Fruit fly (Drosophila melanogaster) whole organism, embryonic: ENCODE results near the gene Pka-C1.

Experiments used
- Aef1 ChIP-seq: fragments of 200-800 bp; sonication (Bioruptor generic); IDR thresholded peaks from 3 replicates; pipeline ENCODE4 v1.3.6; 2022; ENCODE audit warnings: missing biosample characterization, missing genetic modification characterization
- Atf-2 ChIP-seq: fragments of 200-800 bp; sonication (Bioruptor generic); optimal IDR thresholded peaks from 2 replicates; lab custom pipeline; 2016; ENCODE audit warnings: missing biosample characterization, missing genetic modification characterization
- B-H2 ChIP-seq: fragments of 200-800 bp; sonication (Bioruptor generic); optimal IDR thresholded peaks from 2 replicates; lab custom pipeline; 2018; ENCODE audit warnings: missing biosample characterization, mild to moderate bottlenecking, missing genetic modification characterization
- CG10267 ChIP-seq: fragments of 200-800 bp; sonication (Bioruptor generic); optimal IDR thresholded peaks from 2 replicates; lab custom pipeline; 2018; ENCODE audit warnings: missing biosample characterization, mild to moderate bottlenecking, missing genetic modification characterization, moderate library complexity
- CG11247 ChIP-seq: fragments of 200-800 bp; sonication (Bioruptor generic); IDR thresholded peaks from 2 replicates; pipeline ENCODE4 v1.3.6; 2022; ENCODE audit warnings: missing biosample characterization, missing genetic modification characterization
- CG11560 ChIP-seq: fragments of 200-800 bp; sonication (Bioruptor generic); IDR thresholded peaks from 3 replicates; pipeline ENCODE4 v1.3.6; 2022; ENCODE audit warnings: missing biosample characterization, missing genetic modification characterization
- CG13123 ChIP-seq: fragments of 200-800 bp; sonication (Bioruptor generic); optimal IDR thresholded peaks from 2 replicates; lab custom pipeline; 2016; ENCODE audit warnings: missing biosample characterization, missing genetic modification characterization
- CG17186 ChIP-seq: fragments of 200-800 bp; sonication (Bioruptor generic); optimal IDR thresholded peaks from 3 replicates; lab custom pipeline; 2017; ENCODE audit warnings: missing biosample characterization, missing genetic modification reagents, missing genetic modification characterization
- CG17359 ChIP-seq: fragments of 200-800 bp; sonication (Bioruptor generic); optimal IDR thresholded peaks from 3 replicates; lab custom pipeline; 2018; ENCODE audit warnings: missing biosample characterization, mild to moderate bottlenecking, missing genetic modification characterization, moderate library complexity
- CG18262 ChIP-seq: fragments of 200-800 bp; optimal IDR thresholded peaks from 3 replicates; lab custom pipeline; 2019; ENCODE audit warnings: missing biosample characterization, mild to moderate bottlenecking, missing genetic modification characterization, moderate library complexity
- CG32532 ChIP-seq: fragments of 200-800 bp; sonication (Bioruptor generic); IDR thresholded peaks from 2 replicates; pipeline ENCODE4 v1.3.6; 2022; ENCODE audit warnings: missing biosample characterization, missing genetic modification characterization
- CG4328 ChIP-seq: fragments of 200-800 bp; sonication (Bioruptor generic); optimal IDR thresholded peaks from 3 replicates; lab custom pipeline; 2017; ENCODE audit warnings: missing biosample characterization, missing genetic modification reagents, missing genetic modification characterization
- CG6813 ChIP-seq: fragments of 200-800 bp; sonication (Bioruptor generic); optimal IDR thresholded peaks from 2 replicates; lab custom pipeline; 2017; ENCODE audit warnings: missing biosample characterization, missing genetic modification characterization, mild to moderate bottlenecking, moderate library complexity, missing genetic modification reagents
- CG6854 ChIP-seq: fragments of 200-800 bp; sonication (Bioruptor generic); optimal IDR thresholded peaks from 3 replicates; lab custom pipeline; 2017; ENCODE audit warnings: missing biosample characterization, mild to moderate bottlenecking, missing genetic modification characterization
- CG7745 ChIP-seq: fragments of 200-800 bp; sonication (Bioruptor generic); optimal IDR thresholded peaks from 2 replicates; lab custom pipeline; 2018; ENCODE audit warnings: missing biosample characterization, mild to moderate bottlenecking, missing genetic modification characterization, moderate library complexity
- CG7786 ChIP-seq: fragments of 200-800 bp; sonication (Bioruptor generic); optimal IDR thresholded peaks from 2 replicates; lab custom pipeline; 2016; ENCODE audit warnings: missing biosample characterization, missing genetic modification characterization
- CG8089 ChIP-seq: fragments of 200-800 bp; sonication (Bioruptor generic); optimal IDR thresholded peaks from 3 replicates; lab custom pipeline; 2016; ENCODE audit warnings: missing biosample characterization, missing genetic modification characterization
- CG8478 ChIP-seq: fragments of >200 bp; optimal IDR thresholded peaks from 2 replicates; lab custom pipeline; 2018
- CTCF ChIP-seq: fragments of 200-800 bp; sonication (Bioruptor generic); optimal IDR thresholded peaks from 2 replicates; lab custom pipeline; 2017; ENCODE audit warnings: missing biosample characterization, mild to moderate bottlenecking, missing genetic modification characterization, moderate library complexity
- D19B ChIP-seq: fragments of 200-800 bp; sonication (Bioruptor generic); optimal IDR thresholded peaks from 2 replicates; lab custom pipeline; 2017; ENCODE audit warnings: missing biosample characterization, mild to moderate bottlenecking, missing genetic modification characterization
- Dbx ChIP-seq: fragments of 200-800 bp; sonication (Bioruptor generic); IDR thresholded peaks from 3 replicates; pipeline ENCODE4 v1.3.6; 2022; ENCODE audit warnings: missing biosample characterization, missing genetic modification characterization
- Drgx ChIP-seq: fragments of 200-800 bp; sonication (Bioruptor generic); IDR thresholded peaks from 2 replicates; pipeline ENCODE4 v1.3.6; 2022; ENCODE audit warnings: missing biosample characterization, missing genetic modification characterization
- HLH4C ChIP-seq: fragments of 200-800 bp; sonication (Bioruptor generic); IDR thresholded peaks from 3 replicates; pipeline ENCODE4 v1.3.6; 2022; ENCODE audit warnings: missing biosample characterization, missing genetic modification characterization; ENCODE audit not compliant: partially characterized antibody
- Hr78 ChIP-seq, 2 experiments: fragments of 200-800 bp in 1 of 2; fragments of >200 bp in 1 of 2; sonication (Bioruptor generic) in 1 of 2; optimal IDR thresholded peaks; 2 replicates each; lab custom pipeline; 2017 to 2019; ENCODE audit warnings: missing biosample characterization in 2 of 2, missing genetic modification characterization in 2 of 2, mild to moderate bottlenecking in 1 of 2, moderate library complexity in 1 of 2
- Max ChIP-seq: fragments of 200-800 bp; sonication (Bioruptor generic); optimal IDR thresholded peaks from 2 replicates; lab custom pipeline; 2016; ENCODE audit warnings: missing biosample characterization, mild to moderate bottlenecking, missing genetic modification characterization
- Opbp ChIP-seq: fragments of 200-800 bp; sonication (Bioruptor generic); IDR thresholded peaks from 3 replicates; pipeline ENCODE4 v1.3.6; 2022; ENCODE audit warnings: missing biosample characterization, missing genetic modification characterization; ENCODE audit not compliant: partially characterized antibody
- Pdp1 ChIP-seq, 2 experiments: fragments of 200-800 bp; sonication (Bioruptor generic); optimal IDR thresholded peaks; 3 replicates each; lab custom pipeline; 2016; ENCODE audit warnings: missing biosample characterization in 2 of 2, missing genetic modification characterization in 2 of 2, mild to moderate bottlenecking in 1 of 2, moderate library complexity in 1 of 2
- Ssrp ChIP-seq: fragments of 200-800 bp; sonication (Bioruptor generic); optimal IDR thresholded peaks from 2 replicates; lab custom pipeline; 2018; ENCODE audit warnings: missing biosample characterization, mild to moderate bottlenecking, missing genetic modification characterization, moderate library complexity
- TFAM ChIP-seq: fragments of 200-800 bp; sonication (Bioruptor generic); optimal IDR thresholded peaks from 2 replicates; lab custom pipeline; 2017; ENCODE audit warnings: missing biosample characterization, missing genetic modification characterization, inconsistent platforms
- Xrp1 ChIP-seq: fragments of 200-800 bp; sonication (Bioruptor generic); IDR thresholded peaks from 2 replicates; pipeline ENCODE4 v1.3.6; 2022; ENCODE audit warnings: missing biosample characterization, missing genetic modification characterization
- YL-1 ChIP-seq: fragments of 200-800 bp; sonication (Bioruptor generic); optimal IDR thresholded peaks from 3 replicates; lab custom pipeline; 2017; ENCODE audit warnings: missing biosample characterization, mild to moderate bottlenecking, missing genetic modification characterization
- bigmax ChIP-seq: fragments of 200-800 bp; sonication (Bioruptor generic); optimal IDR thresholded peaks from 2 replicates; lab custom pipeline; 2018; ENCODE audit warnings: missing biosample characterization, mild to moderate bottlenecking, missing genetic modification characterization
- cas ChIP-seq: fragments of 200-800 bp; sonication (Bioruptor generic); IDR thresholded peaks from 2 replicates; pipeline ENCODE4 v1.3.6; 2022; ENCODE audit warnings: missing biosample characterization, missing genetic modification characterization
- cato ChIP-seq: fragments of 200-800 bp; sonication (Bioruptor generic); optimal IDR thresholded peaks from 2 replicates; lab custom pipeline; 2016; ENCODE audit warnings: missing biosample characterization, missing genetic modification characterization, borderline replicate concordance
- chm ChIP-seq: fragments of 200-800 bp; sonication (Bioruptor generic); IDR thresholded peaks from 2 replicates; pipeline ENCODE4 v1.3.6; 2022; ENCODE audit warnings: missing biosample characterization, missing genetic modification characterization
- dan ChIP-seq: fragments of 200-800 bp; sonication (Bioruptor generic); IDR thresholded peaks from 2 replicates; pipeline ENCODE4 v1.3.6; 2022; ENCODE audit warnings: missing biosample characterization, missing genetic modification characterization
- eyg ChIP-seq: fragments of 200-800 bp; sonication (Bioruptor generic); optimal IDR thresholded peaks from 3 replicates; lab custom pipeline; 2016; ENCODE audit warnings: missing biosample characterization, missing genetic modification characterization
- fd102C ChIP-seq: fragments of 200-800 bp; sonication (Bioruptor generic); optimal IDR thresholded peaks from 2 replicates; lab custom pipeline; 2018; ENCODE audit warnings: missing biosample characterization, mild to moderate bottlenecking, missing genetic modification characterization, moderate library complexity
- fru ChIP-seq: fragments of >200 bp; optimal IDR thresholded peaks from 2 replicates; lab custom pipeline; 2017
- gfzf ChIP-seq: fragments of 200-800 bp; sonication (Bioruptor generic); optimal IDR thresholded peaks from 2 replicates; lab custom pipeline; 2016; ENCODE audit warnings: missing biosample characterization, mild to moderate bottlenecking, missing genetic modification characterization, moderate library complexity
- gt ChIP-seq: fragments of 200-800 bp; sonication (Bioruptor generic); IDR thresholded peaks from 2 replicates; pipeline ENCODE4 v1.3.6; 2022; ENCODE audit warnings: missing biosample characterization, missing genetic modification characterization
- ind ChIP-seq: fragments of 200-800 bp; sonication (Bioruptor generic); optimal IDR thresholded peaks from 3 replicates; lab custom pipeline; 2016; ENCODE audit warnings: missing biosample characterization, missing genetic modification characterization
- jing ChIP-seq: fragments of 200-800 bp; sonication (Bioruptor generic); optimal IDR thresholded peaks from 2 replicates; lab custom pipeline; 2018; ENCODE audit warnings: missing biosample characterization, mild to moderate bottlenecking, missing genetic modification characterization
- nerfin-2 ChIP-seq: fragments of 200-800 bp; sonication (Bioruptor generic); IDR thresholded peaks from 2 replicates; pipeline ENCODE4 v1.3.6; 2022; ENCODE audit warnings: missing biosample characterization, missing genetic modification characterization; ENCODE audit not compliant: partially characterized antibody
- p53 ChIP-seq: fragments of 200-800 bp; sonication (Bioruptor generic); optimal IDR thresholded peaks from 2 replicates; lab custom pipeline; 2016; ENCODE audit warnings: missing biosample characterization, missing genetic modification characterization
- tin ChIP-seq: fragments of 200-800 bp; sonication (Bioruptor generic); optimal IDR thresholded peaks from 3 replicates; lab custom pipeline; 2016; ENCODE audit warnings: missing biosample characterization, missing genetic modification characterization
- tio ChIP-seq: fragments of 200-800 bp; sonication (Bioruptor generic); optimal IDR thresholded peaks from 2 replicates; lab custom pipeline; 2017; ENCODE audit warnings: missing biosample characterization, missing genetic modification characterization, inconsistent platforms
- tll ChIP-seq, 2 experiments: fragments of 200-800 bp in 1 of 2; fragments of >200 bp in 1 of 2; sonication (Bioruptor generic) in 1 of 2; optimal IDR thresholded peaks; 2 replicates each; lab custom pipeline; 2017 to 2019; ENCODE audit warnings: missing biosample characterization in 2 of 2, missing genetic modification characterization in 2 of 2, mild to moderate bottlenecking in 1 of 2, moderate library complexity in 1 of 2
- tna ChIP-seq: fragments of 200-800 bp; sonication (Bioruptor generic); IDR thresholded peaks from 2 replicates; pipeline ENCODE4 v1.3.6; 2022; ENCODE audit warnings: missing biosample characterization, missing genetic modification characterization; ENCODE audit not compliant: partially characterized antibody
- toy ChIP-seq: fragments of 200-800 bp; sonication (Bioruptor generic); IDR thresholded peaks from 2 replicates; pipeline ENCODE4 v1.3.6; 2022; ENCODE audit warnings: missing biosample characterization, missing genetic modification characterization
- tx ChIP-seq: fragments of 200-800 bp; sonication (Bioruptor generic); optimal IDR thresholded peaks from 2 replicates; lab custom pipeline; 2016; ENCODE audit warnings: missing biosample characterization, missing genetic modification characterization
- zen ChIP-seq: fragments of 200-800 bp; sonication (Bioruptor generic); optimal IDR thresholded peaks from 3 replicates; lab custom pipeline; 2018; ENCODE audit warnings: missing biosample characterization, mild to moderate bottlenecking, missing genetic modification characterization, moderate library complexity

Gene Pka-C1

dm6 chr2L:9711107-9711585 lies 12.0 kb upstream of the Pka-C1 start, which contains the start of gene CG4364 (continued):
- no peak for TF ChIP-seq TFAM
- no peak for TF ChIP-seq CG6854
- no peak for TF ChIP-seq CG11247
- TF ChIP-seq CG17359 (tag; lab: Kevin White, UChicago) = no peak
- peak; percentile 12 for TF ChIP-seq CTCF (GFP tag; lab: Kevin White, UChicago)
- TF ChIP-seq Xrp1 = no peak
- no peak for TF ChIP-seq tin (GFP tag; lab: Kevin White, UChicago)
- no peak for TF ChIP-seq Hr78 (GFP tag; optimal IDR thresholded peaks at IDR 0.05; lab: Kevin White, UChicago)
- TF ChIP-seq Dbx (GFP tag; lab: Robert Waterston, UW) = no peak
- peak; percentile 31; the same call in 1 of the 2 replicates for TF ChIP-seq tna (GFP tag; lab: Robert Waterston, UW)
- peak; percentile 98 for TF ChIP-seq gfzf (GFP tag; lab: Kevin White, UChicago)
- TF ChIP-seq cato = no peak
- no peak for TF ChIP-seq tll (GFP tag; optimal IDR thresholded peaks at IDR 0.05; lab: Kevin White, UChicago)
- TF ChIP-seq B-H2 (GFP tag; lab: Kevin White, UChicago) = no peak
- TF ChIP-seq CG4328 (GFP tag; lab: Kevin White, UChicago) = no peak
- TF ChIP-seq YL-1 (GFP tag; lab: Kevin White, UChicago) = peak; percentile 73
- TF ChIP-seq CG13123 (GFP tag; lab: Kevin White, UChicago) = no peak
- TF ChIP-seq toy (GFP tag; lab: Robert Waterston, UW) = no peak
- no peak for TF ChIP-seq CG8478 (lab: Kevin White, UChicago)
- no peak for TF ChIP-seq CG8089 (GFP tag; lab: Kevin White, UChicago)
- TF ChIP-seq CG10267 = peak; percentile 69
- no peak for TF ChIP-seq CG7786
- no peak for TF ChIP-seq ind (GFP tag; lab: Kevin White, UChicago)
- no peak for TF ChIP-seq CG32532 (GFP tag; lab: Robert Waterston, UW)
- TF ChIP-seq CG7745 = no peak
- no peak for TF ChIP-seq eyg (GFP tag; lab: Kevin White, UChicago)
- TF ChIP-seq Max = peak; percentile 87
- TF ChIP-seq jing (GFP tag; lab: Kevin White, UChicago) = no peak
- peak; percentile 68 for TF ChIP-seq HLH4C (GFP tag; lab: Robert Waterston, UW)
- no peak for TF ChIP-seq CG6813 (GFP tag; lab: Kevin White, UChicago)
- TF ChIP-seq bigmax (GFP tag; lab: Kevin White, UChicago) = peak; percentile 88
- no peak for TF ChIP-seq D19B (GFP tag; lab: Kevin White, UChicago)
- TF ChIP-seq Aef1 (GFP tag; lab: Robert Waterston, UW) = peak; percentile 67; the same call in 2 of the 3 replicates
- no peak for TF ChIP-seq Ssrp (tag; lab: Kevin White, UChicago)
- peak; percentile 41; the same call in 2 of the 3 replicates for TF ChIP-seq CG11560
- 0 out of 2 replicates have a peak, but pooled peaks have one; percentile 23 for TF ChIP-seq nerfin-2
- TF ChIP-seq CG18262 = no peak
- TF ChIP-seq Atf-2 = no peak
- no peak for TF ChIP-seq zen (tag; lab: Kevin White, UChicago)
- no peak for TF ChIP-seq CG17186
- no peak for TF ChIP-seq chm (GFP tag; lab: Robert Waterston, UW)
- no peak for TF ChIP-seq gt (GFP tag; lab: Robert Waterston, UW)
- TF ChIP-seq tx (GFP tag; lab: Kevin White, UChicago) = no peak
- TF ChIP-seq fru (lab: Kevin White, UChicago) = no peak
- TF ChIP-seq Pdp1 (GFP tag; optimal IDR thresholded peaks at IDR 0.05; lab: Kevin White, UChicago) = peak in 1 of 2 experiments; percentile 70
- TF ChIP-seq dan = no peak
- TF ChIP-seq fd102C (GFP tag; lab: Kevin White, UChicago) = no peak
- no peak for TF ChIP-seq p53 (GFP tag; lab: Kevin White, UChicago)
- no peak for TF ChIP-seq Drgx (GFP tag; lab: Robert Waterston, UW)
- TF ChIP-seq tio = no peak
- TF ChIP-seq cas (GFP tag; lab: Robert Waterston, UW) = no peak
- TF ChIP-seq Opbp (GFP tag; lab: Robert Waterston, UW) = no peak; the same call in 2 of the 3 replicates
